Fruit fly (Drosophila melanogaster): Measurements from ENCODE around the gene CG14339.

The CG14339 gene

dm6 chr2L:1116661-1117322, 8.5 kb downstream of the CG14339 start:
- TF ChIP-seq Gug (GFP tag; IDR thresholded peaks at IDR 0.05) (no peak), achi (GFP tag; optimal IDR thresholded peaks at IDR 0.05) (no peak), CG16779 (tag; optimal IDR thresholded peaks at IDR 0.05) (peak; percentile 28), topi (GFP tag; optimal IDR thresholded peaks at IDR 0.05) (peak; percentile 3), CG7368 (GFP tag; optimal IDR thresholded peaks at IDR 0.05) (no peak), CG6808 (GFP tag; optimal IDR thresholded peaks at IDR 0.05) (no peak), Lpt (GFP tag; optimal IDR thresholded peaks at IDR 0.05) (no peak), CG34406 (GFP tag; optimal IDR thresholded peaks at IDR 0.05) (no peak), CG9139 (GFP tag; optimal IDR thresholded peaks at IDR 0.05) (no peak), Eip78C (GFP tag) (peak; percentile 80), pdm3 (GFP tag; optimal IDR thresholded peaks at IDR 0.05) (no peak), ss (GFP tag; optimal IDR thresholded peaks at IDR 0.05) (peak in 1 of 2 experiments; percentile 16), CG4318 (GFP tag; optimal IDR thresholded peaks at IDR 0.05) (no peak), eg (GFP tag; IDR thresholded peaks at IDR 0.05) (no peak), Hr38 (GFP tag; optimal IDR thresholded peaks at IDR 0.05) (no peak), Sox102F (GFP tag; optimal IDR thresholded peaks at IDR 0.05) (peak; percentile 20), CG31627 (GFP tag; optimal IDR thresholded peaks at IDR 0.05) (no peak), CG11294 (GFP tag; IDR thresholded peaks at IDR 0.05) (no peak), Ets96B (tag; optimal IDR thresholded peaks at IDR 0.05) (no peak), CG8632 (GFP tag; optimal IDR thresholded peaks at IDR 0.05) (no peak), Blimp-1 (GFP tag; optimal IDR thresholded peaks at IDR 0.05) (no peak), Hr39 (GFP tag; optimal IDR thresholded peaks at IDR 0.05) (no peak), CG11902 (GFP tag; optimal IDR thresholded peaks at IDR 0.05) (no peak), Met (GFP tag; optimal IDR thresholded peaks at IDR 0.05) (peak; percentile 31), CG1621 (tag; optimal IDR thresholded peaks at IDR 0.05) (no peak), CG6792 (GFP tag; optimal IDR thresholded peaks at IDR 0.05) (no peak), CG6276 (GFP tag; optimal IDR thresholded peaks at IDR 0.05) (no peak), CG11762 (GFP tag; optimal IDR thresholded peaks at IDR 0.05; ENCODE audit: insufficient read depth) (no peak), salr (GFP tag; optimal IDR thresholded peaks at IDR 0.05) (no peak), fd59A (GFP tag; optimal IDR thresholded peaks at IDR 0.05) (no peak), dsx (GFP tag; optimal IDR thresholded peaks at IDR 0.05; ENCODE audit: poor library complexity, severe bottlenecking) (no peak), Eip93F (GFP tag; optimal IDR thresholded peaks at IDR 0.05) (peak; percentile 73), CG15336 (GFP tag; IDR thresholded peaks at IDR 0.05) (no peak), lz (GFP tag; optimal IDR thresholded peaks at IDR 0.05) (no peak), Sox14 (GFP tag; optimal IDR thresholded peaks at IDR 0.05) (peak; percentile 26), cyc (GFP tag; optimal IDR thresholded peaks at IDR 0.05) (no peak), CG10631 (GFP tag; optimal IDR thresholded peaks at IDR 0.05) (no peak), CG6854 (GFP tag; optimal IDR thresholded peaks at IDR 0.05) (peak; percentile 43), Eip75B (GFP tag; optimal IDR thresholded peaks at IDR 0.05) (peak; percentile 13), spab (GFP tag; optimal IDR thresholded peaks at IDR 0.05) (no peak), dac (GFP tag; optimal IDR thresholded peaks at IDR 0.05) (no peak), svp (GFP tag) (peak; percentile 95), net (GFP tag; optimal IDR thresholded peaks at IDR 0.05) (no peak), OdsH (GFP tag; optimal IDR thresholded peaks at IDR 0.05) (no peak), esn (GFP tag; optimal IDR thresholded peaks at IDR 0.05) (peak; percentile 5), acj6 (GFP tag; optimal IDR thresholded peaks at IDR 0.05) (no peak), CG32006 (GFP tag; optimal IDR thresholded peaks at IDR 0.05) (no peak), CG3032 (tag; optimal IDR thresholded peaks at IDR 0.05) (no peak), CG8119 (GFP tag; IDR thresholded peaks at IDR 0.05) (no peak), fkh (GFP tag; optimal IDR thresholded peaks at IDR 0.05) (peak; percentile 20), Sox15 (GFP tag; optimal IDR thresholded peaks at IDR 0.05) (no peak), CG6163 (GFP tag; IDR thresholded peaks at IDR 0.05) (no peak)

Measured in whole organism, prepupa.